Worm (Caenorhabditis elegans): ENCODE measurements around the gene gcst-1.

The gcst-1 gene

ce11 chrV:5717237-5717935, 4.7 kb downstream of the gcst-1 start, which contains the start of gene rga-3 (continued):
- TF ChIP-seq let-526 (GFP tag; IDR thresholded peaks at IDR 0.05) (no peak), him-1 (tag; optimal IDR thresholded peaks at IDR 0.05) (peak; percentile 91), B0035.1 (tag; optimal IDR thresholded peaks at IDR 0.05) (no peak), ets-4 (GFP tag; optimal IDR thresholded peaks at IDR 0.05) (no peak), B0019.2 (GFP tag; conservative IDR thresholded peaks at IDR 0.05) (peak; percentile 92), cebp-1 (GFP tag; IDR thresholded peaks at IDR 0.05) (no peak), cebp-1 (tag; optimal IDR thresholded peaks at IDR 0.05) (peak; percentile 8), rcor-1 (GFP tag; IDR thresholded peaks at IDR 0.05) (peak; percentile 93), lsy-27 (tag; optimal IDR thresholded peaks at IDR 0.05; ENCODE audit: borderline replicate concordance, insufficient read depth) (no peak), unc-130 (GFP tag; optimal IDR thresholded peaks at IDR 0.05) (peak; percentile 95), snpc-1.3 (tag; optimal IDR thresholded peaks at IDR 0.05; ENCODE audit: insufficient read depth) (peak; percentile 93), tbp1 (GFP tag; optimal IDR thresholded peaks at IDR 0.05) (peak; percentile 72), Y79H2A.3 (GFP tag; conservative IDR thresholded peaks at IDR 0.05) (no peak), lag-1 (GFP tag; IDR thresholded peaks at IDR 0.05) (no peak), F33H1.4 (GFP tag; IDR thresholded peaks at IDR 0.05) (peak; percentile 97), lin-54 (GFP tag; optimal IDR thresholded peaks at IDR 0.05) (peak; percentile 93)

DNA sequence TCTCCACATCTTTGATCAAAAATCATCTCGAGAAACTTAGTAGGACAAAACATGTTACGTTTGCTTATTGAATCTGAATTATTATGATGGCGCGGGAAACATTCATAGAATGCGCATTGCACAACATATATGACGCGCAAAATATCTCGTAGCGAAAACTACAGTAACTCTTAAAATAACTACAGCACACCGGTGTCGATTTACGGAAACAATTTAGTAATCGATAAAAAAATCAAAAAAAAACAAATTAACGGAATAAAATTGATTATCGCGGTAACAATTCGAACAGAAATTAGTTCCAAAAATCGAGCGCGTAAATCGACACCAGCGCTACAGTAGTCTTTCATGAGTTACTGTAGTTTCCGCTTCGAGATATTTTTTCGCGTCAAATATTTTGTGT, 9.4 kb downstream of the gcst-1 start:
- TF ChIP-seq madf-6 (GFP tag; IDR thresholded peaks at IDR 0.05) (peak; percentile 65; the same call in 1 of the 2 replicates), tbp1 (GFP tag; optimal IDR thresholded peaks at IDR 0.05) (no peak), attf-6 (GFP tag; IDR thresholded peaks at IDR 0.05) (0 out of 2 replicates have a peak, but pooled peaks have one; percentile 19), ztf-18 (tag; optimal IDR thresholded peaks at IDR 0.05) (no peak), F39B2.1 (GFP tag; IDR thresholded peaks at IDR 0.05) (no peak), aptf-3 (GFP tag; IDR thresholded peaks at IDR 0.05) (no peak), madf-8 (GFP tag; conservative IDR thresholded peaks at IDR 0.05) (no peak), pbrm-1 (GFP tag; IDR thresholded peaks at IDR 0.05) (0 out of 2 replicates have a peak, but pooled peaks have one; percentile 18), him-1 (tag; optimal IDR thresholded peaks at IDR 0.05) (peak; percentile 54), lsl-1 (GFP tag; optimal IDR thresholded peaks at IDR 0.05) (peak; percentile 53), xnd-1 (tag; optimal IDR thresholded peaks at IDR 0.05) (peak; percentile 34), zfh-2 (GFP tag; conservative IDR thresholded peaks at IDR 0.05) (no peak), akir-1 (GFP tag; optimal IDR thresholded peaks at IDR 0.05) (no peak), efl-1 (GFP tag; optimal IDR thresholded peaks at IDR 0.05) (peak; percentile 34), F33H1.4 (GFP tag; IDR thresholded peaks at IDR 0.05) (peak; percentile 33; the same call in 1 of the 2 replicates), B0336.3 (GFP tag; IDR thresholded peaks at IDR 0.05) (peak; percentile 29; the same call in 1 of the 2 replicates), ceh-58 (GFP tag; IDR thresholded peaks at IDR 0.05) (0 out of 2 replicates have a peak, but pooled peaks have one; percentile 19), egl-44 (GFP tag; IDR thresholded peaks at IDR 0.05) (no peak), nhr-90 (tag; optimal IDR thresholded peaks at IDR 0.05) (no peak), hmg-1.2 (GFP tag; IDR thresholded peaks at IDR 0.05) (0 out of 2 replicates have a peak, but pooled peaks have one; percentile 18), hrde-1 (tag; optimal IDR thresholded peaks at IDR 0.05; ENCODE audit: borderline replicate concordance) (peak; percentile 37)

DNA sequence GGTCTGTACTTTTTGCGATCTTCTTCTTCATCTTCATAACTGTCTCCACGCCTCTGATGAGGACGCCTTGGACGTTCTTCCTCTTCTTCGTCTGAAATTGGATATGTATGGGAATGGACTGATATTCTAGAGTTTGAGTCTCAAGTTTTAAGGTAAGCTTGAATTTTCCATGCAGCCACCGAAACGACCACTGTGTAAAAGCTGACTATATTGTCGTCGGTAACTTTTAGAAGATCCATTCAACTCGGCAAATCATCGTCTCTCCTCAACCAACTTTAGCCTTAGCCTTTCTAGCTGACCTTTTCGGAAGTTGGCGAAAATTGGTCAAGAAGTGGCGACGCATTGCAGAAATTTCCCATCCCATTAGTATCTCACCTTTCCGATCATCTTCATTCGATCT, 11.7 kb downstream of the gcst-1 start:
- TF ChIP-seq madf-6 (GFP tag; IDR thresholded peaks at IDR 0.05) (0 out of 2 replicates have a peak, but pooled peaks have one; percentile 17), athp-1 (tag; optimal IDR thresholded peaks at IDR 0.05) (no peak)

All from whole organism, young adult.